Fruit fly (Drosophila melanogaster) whole organism, embryonic: ENCODE results near the gene TotZ.

Experiments
- CG10462 ChIP-seq: fragments of 200-800 bp; sonication (Bioruptor generic); optimal IDR thresholded peaks from 2 replicates; lab custom pipeline; 2016; ENCODE audit warnings: missing biosample characterization, missing genetic modification characterization
- CG11247 ChIP-seq: fragments of 200-800 bp; sonication (Bioruptor generic); IDR thresholded peaks from 2 replicates; pipeline ENCODE4 v1.3.6; 2022; ENCODE audit warnings: missing biosample characterization, missing genetic modification characterization
- CG12071 ChIP-seq: fragments of 200-800 bp; sonication (Bioruptor generic); optimal IDR thresholded peaks from 3 replicates; lab custom pipeline; 2018; ENCODE audit warnings: missing biosample characterization, mild to moderate bottlenecking, missing genetic modification characterization
- CG13287 ChIP-seq: fragments of 200-800 bp; sonication (Bioruptor generic); IDR thresholded peaks from 2 replicates; pipeline ENCODE4 v1.3.6; 2022; ENCODE audit warnings: missing biosample characterization, missing genetic modification characterization; ENCODE audit not compliant: partially characterized antibody
- CG14441 ChIP-seq: fragments of 200-800 bp; sonication (Bioruptor generic); IDR thresholded peaks from 2 replicates; pipeline ENCODE4 v1.3.6; 2022; ENCODE audit warnings: missing biosample characterization, missing genetic modification characterization
- CG17328 ChIP-seq: fragments of 200-800 bp; sonication (Bioruptor generic); IDR thresholded peaks from 2 replicates; pipeline ENCODE4 v1.3.6; 2022; ENCODE audit warnings: missing biosample characterization, missing genetic modification characterization
- CG17612 ChIP-seq: fragments of 200-800 bp; sonication (Bioruptor generic); IDR thresholded peaks from 2 replicates; pipeline ENCODE4 v1.3.6; 2022; ENCODE audit warnings: missing biosample characterization, missing genetic modification characterization
- CG2678 ChIP-seq: fragments of 200-800 bp; sonication (Bioruptor generic); optimal IDR thresholded peaks from 3 replicates; lab custom pipeline; 2019; ENCODE audit warnings: missing biosample characterization, mild to moderate bottlenecking, missing genetic modification characterization, moderate library complexity
- CG2712 ChIP-seq: fragments of 200-800 bp; optimal IDR thresholded peaks from 3 replicates; lab custom pipeline; 2019; ENCODE audit warnings: missing biosample characterization, mild to moderate bottlenecking, missing genetic modification characterization, moderate library complexity
- CG2875 ChIP-seq: fragments of 200-800 bp; sonication (Bioruptor generic); optimal IDR thresholded peaks from 2 replicates; lab custom pipeline; 2017; ENCODE audit warnings: missing biosample characterization, mild to moderate bottlenecking, missing genetic modification characterization, missing genetic modification reagents
- CG30431 ChIP-seq: fragments of 200-800 bp; sonication (Bioruptor generic); optimal IDR thresholded peaks from 2 replicates; lab custom pipeline; 2017; ENCODE audit warnings: missing biosample characterization, missing genetic modification characterization
- CG32532 ChIP-seq: fragments of 200-800 bp; sonication (Bioruptor generic); IDR thresholded peaks from 2 replicates; pipeline ENCODE4 v1.3.6; 2022; ENCODE audit warnings: missing biosample characterization, missing genetic modification characterization
- CG6175 ChIP-seq: fragments of 200-800 bp; sonication (Bioruptor generic); IDR thresholded peaks from 3 replicates; pipeline ENCODE4 v1.3.6; 2022; ENCODE audit warnings: missing biosample characterization, missing genetic modification characterization
- CG7786 ChIP-seq: fragments of 200-800 bp; sonication (Bioruptor generic); optimal IDR thresholded peaks from 2 replicates; lab custom pipeline; 2016; ENCODE audit warnings: missing biosample characterization, missing genetic modification characterization
- CG7839 ChIP-seq: fragments of 200-800 bp; sonication (Bioruptor generic); optimal IDR thresholded peaks from 3 replicates; lab custom pipeline; 2018; ENCODE audit warnings: missing biosample characterization, mild to moderate bottlenecking, missing genetic modification characterization, moderate library complexity
- CG7928 ChIP-seq: fragments of 200-800 bp; sonication (Bioruptor generic); optimal IDR thresholded peaks from 2 replicates; lab custom pipeline; 2017; ENCODE audit warnings: missing biosample characterization, mild to moderate bottlenecking, missing genetic modification characterization
- CG8281 ChIP-seq: fragments of 200-800 bp; sonication (Bioruptor generic); optimal IDR thresholded peaks from 2 replicates; lab custom pipeline; 2018; ENCODE audit warnings: missing biosample characterization, mild to moderate bottlenecking, missing genetic modification characterization, moderate library complexity
- CG8478 ChIP-seq: fragments of >200 bp; optimal IDR thresholded peaks from 2 replicates; lab custom pipeline; 2018
- CG9797 ChIP-seq: fragments of 200-800 bp; sonication (Bioruptor generic); optimal IDR thresholded peaks from 3 replicates; lab custom pipeline; 2018; ENCODE audit warnings: missing biosample characterization, mild to moderate bottlenecking, missing genetic modification characterization
- Doc2 ChIP-seq: fragments of 200-800 bp; sonication (Bioruptor generic); IDR thresholded peaks from 2 replicates; pipeline ENCODE4 v1.3.6; 2022; ENCODE audit warnings: missing biosample characterization, missing genetic modification characterization
- Elba2 ChIP-seq: fragments of 200-800 bp; sonication (Bioruptor generic); optimal IDR thresholded peaks from 3 replicates; lab custom pipeline; 2016; ENCODE audit warnings: missing biosample characterization, missing genetic modification characterization
- Ets65A ChIP-seq: fragments of 200-800 bp; sonication (Bioruptor generic); peaks from one replicate; lab custom pipeline; 2016; ENCODE audit warnings: missing biosample characterization, missing genetic modification characterization
- GATAe ChIP-seq: fragments of 200-800 bp; sonication (Bioruptor generic); conservative IDR thresholded peaks from 2 replicates; pipeline ENCODE4 v1.3.6; 2022; ENCODE audit warnings: missing biosample characterization, missing genetic modification characterization
- HLH54F ChIP-seq: fragments of 200-800 bp; sonication (Bioruptor generic); optimal IDR thresholded peaks from 3 replicates; lab custom pipeline; 2016; ENCODE audit warnings: missing biosample characterization, missing genetic modification characterization
- Hr78 ChIP-seq, 2 experiments: fragments of 200-800 bp in 1 of 2; fragments of >200 bp in 1 of 2; sonication (Bioruptor generic) in 1 of 2; optimal IDR thresholded peaks; 2 replicates each; lab custom pipeline; 2017 to 2019; ENCODE audit warnings: missing biosample characterization in 2 of 2, missing genetic modification characterization in 2 of 2, mild to moderate bottlenecking in 1 of 2, moderate library complexity in 1 of 2
- Mad ChIP-seq: fragments of 200-800 bp; sonication (Bioruptor generic); optimal IDR thresholded peaks from 2 replicates; lab custom pipeline; 2016; ENCODE audit warnings: missing biosample characterization, missing genetic modification characterization
- Rx ChIP-seq: fragments of 200-800 bp; sonication (Bioruptor generic); IDR thresholded peaks from 2 replicates; pipeline ENCODE4 v1.3.6; 2022; ENCODE audit warnings: missing biosample characterization, missing genetic modification characterization
- Ssrp ChIP-seq: fragments of 200-800 bp; sonication (Bioruptor generic); optimal IDR thresholded peaks from 2 replicates; lab custom pipeline; 2018; ENCODE audit warnings: missing biosample characterization, mild to moderate bottlenecking, missing genetic modification characterization, moderate library complexity
- Trl ChIP-seq, 3 experiments: fragments of >200 bp in 2 of 3; fragments of 200-800 bp in 1 of 3; sonication (Bioruptor generic) in 1 of 3; optimal IDR thresholded peaks; 2 replicates in 1 of 3; 3 replicates in 2 of 3; lab custom pipeline; 2016 to 2017; ENCODE audit warnings: missing biosample characterization in 1 of 3, missing genetic modification characterization in 1 of 3
- Xbp1 ChIP-seq: fragments of 200-800 bp; sonication (Bioruptor generic); optimal IDR thresholded peaks from 3 replicates; lab custom pipeline; 2016; ENCODE audit warnings: missing biosample characterization, mild to moderate bottlenecking, missing genetic modification characterization
- br ChIP-seq: fragments of >200 bp; optimal IDR thresholded peaks from 2 replicates; lab custom pipeline; 2017
- crc ChIP-seq: fragments of 200-800 bp; sonication (Bioruptor generic); optimal IDR thresholded peaks from 2 replicates; lab custom pipeline; 2016; ENCODE audit warnings: missing biosample characterization, missing genetic modification characterization
- dan ChIP-seq: fragments of 200-800 bp; sonication (Bioruptor generic); IDR thresholded peaks from 2 replicates; pipeline ENCODE4 v1.3.6; 2022; ENCODE audit warnings: missing biosample characterization, missing genetic modification characterization
- fd96Cb ChIP-seq: fragments of 200-800 bp; sonication (Bioruptor generic); optimal IDR thresholded peaks from 2 replicates; lab custom pipeline; 2018; ENCODE audit warnings: missing biosample characterization, mild to moderate bottlenecking, missing genetic modification characterization, moderate library complexity
- ham ChIP-seq: fragments of 200-800 bp; sonication (Bioruptor generic); IDR thresholded peaks from 2 replicates; pipeline ENCODE4 v1.3.6; 2022; ENCODE audit warnings: missing biosample characterization, missing genetic modification characterization
- hkb ChIP-seq, 2 experiments: fragments of 200-800 bp in 1 of 2; fragments of >200 bp in 1 of 2; sonication (Bioruptor generic) in 1 of 2; IDR thresholded peaks in 1 of 2; optimal IDR thresholded peaks in 1 of 2; 2 replicates each; pipeline versions ENCODE4 v1.3.6 to Lab custom; 2017 to 2022; ENCODE audit warnings: missing biosample characterization in 1 of 2, missing genetic modification characterization in 1 of 2
- lola ChIP-seq, 3 experiments: fragments of >200 bp in 2 of 3; fragments of 200-800 bp in 1 of 3; sonication (Bioruptor generic) in 1 of 3; optimal IDR thresholded peaks; 2 replicates each; lab custom pipeline; 2017 to 2019; ENCODE audit warnings: missing biosample characterization in 3 of 3, missing genetic modification characterization in 3 of 3, mild to moderate bottlenecking in 1 of 3, moderate library complexity in 1 of 3
- mam ChIP-seq: fragments of 200-800 bp; sonication (Bioruptor generic); optimal IDR thresholded peaks from 3 replicates; lab custom pipeline; 2016; ENCODE audit warnings: missing biosample characterization, missing genetic modification characterization
- nom ChIP-seq: fragments of 200-800 bp; sonication (Bioruptor generic); optimal IDR thresholded peaks from 2 replicates; lab custom pipeline; 2017; ENCODE audit warnings: missing biosample characterization, missing genetic modification characterization, mild to moderate bottlenecking, moderate library complexity, missing genetic modification reagents
- rib ChIP-seq: fragments of 200-800 bp; sonication (Bioruptor generic); IDR thresholded peaks from 2 replicates; pipeline ENCODE4 v1.3.6; 2022; ENCODE audit warnings: missing biosample characterization, missing genetic modification characterization
- run ChIP-seq: fragments of 200-800 bp; sonication (Bioruptor generic); optimal IDR thresholded peaks from 3 replicates; lab custom pipeline; 2018; ENCODE audit warnings: missing biosample characterization, mild to moderate bottlenecking, missing genetic modification characterization
- sens-2 ChIP-seq: fragments of 200-800 bp; sonication (Bioruptor generic); IDR thresholded peaks from 2 replicates; pipeline ENCODE4 v1.3.6; 2022; ENCODE audit warnings: missing biosample characterization, missing genetic modification characterization
- slbo ChIP-seq: fragments of 200-800 bp; sonication (Bioruptor generic); IDR thresholded peaks from 2 replicates; pipeline ENCODE4 v1.3.6; 2022; ENCODE audit warnings: missing biosample characterization, missing genetic modification characterization
- stc ChIP-seq: fragments of 200-800 bp; sonication (Bioruptor generic); IDR thresholded peaks from 2 replicates; pipeline ENCODE4 v1.3.6; 2022; ENCODE audit warnings: missing biosample characterization, missing genetic modification characterization
- tap ChIP-seq: fragments of 200-800 bp; optimal IDR thresholded peaks from 3 replicates; lab custom pipeline; 2019; ENCODE audit warnings: missing biosample characterization, mild to moderate bottlenecking, missing genetic modification characterization, moderate library complexity
- tna ChIP-seq: fragments of 200-800 bp; sonication (Bioruptor generic); IDR thresholded peaks from 2 replicates; pipeline ENCODE4 v1.3.6; 2022; ENCODE audit warnings: missing biosample characterization, missing genetic modification characterization; ENCODE audit not compliant: partially characterized antibody
- vvl ChIP-seq: fragments of 200-800 bp; sonication (Bioruptor generic); IDR thresholded peaks from 2 replicates; pipeline ENCODE4 v1.3.6; 2022; ENCODE audit warnings: missing biosample characterization, missing genetic modification characterization
- zen ChIP-seq: fragments of 200-800 bp; sonication (Bioruptor generic); optimal IDR thresholded peaks from 3 replicates; lab custom pipeline; 2018; ENCODE audit warnings: missing biosample characterization, mild to moderate bottlenecking, missing genetic modification characterization, moderate library complexity

Gene TotZ

dm6 chr3R:20877436-20877835, at the start of gene TotZ:
TotZ (plus strand) TSS chr3R:20877736.
- TF ChIP-seq dan (GFP tag; lab: Robert Waterston, UW) (no peak), tna (no peak), CG2875 (GFP tag; lab: Kevin White, UChicago) (no peak), run (tag; lab: Kevin White, UChicago) (no peak), CG8281 (tag; lab: Kevin White, UChicago) (no peak), GATAe (GFP tag; lab: Robert Waterston, UW) (no peak), CG17328 (GFP tag; lab: Robert Waterston, UW) (no peak), Doc2 (GFP tag; lab: Robert Waterston, UW) (no peak), HLH54F (GFP tag; lab: Kevin White, UChicago) (no peak), Hr78 (GFP tag; optimal IDR thresholded peaks at IDR 0.05; lab: Kevin White, UChicago) (no peak), CG30431 (no peak), CG7786 (GFP tag; lab: Kevin White, UChicago) (no peak), slbo (GFP tag; lab: Robert Waterston, UW) (no peak), Mad (no peak), sens-2 (GFP tag; lab: Robert Waterston, UW) (no peak)
- TF ChIP-seq, all 482 proteins: peak for 0

- TF ChIP-seq Elba2: no peak
- TF ChIP-seq CG13287 (GFP tag; lab: Robert Waterston, UW): peak; percentile 11; the same call in 1 of the 2 replicates
- TF ChIP-seq CG2678 (tag; lab: Kevin White, UChicago): no peak
- no peak for TF ChIP-seq lola (GFP tag; optimal IDR thresholded peaks at IDR 0.05; lab: Kevin White, UChicago)
- TF ChIP-seq mam: peak; percentile 24
- no peak for TF ChIP-seq CG9797 (GFP tag; lab: Kevin White, UChicago)
- TF ChIP-seq nom (GFP tag; lab: Kevin White, UChicago): peak; percentile 16
- peak; percentile 5; the same call in 1 of the 2 replicates for TF ChIP-seq CG32532 (GFP tag; lab: Robert Waterston, UW)
- TF ChIP-seq CG7839 (tag; lab: Kevin White, UChicago): no peak
- no peak for TF ChIP-seq Ets65A
- TF ChIP-seq CG17612 (GFP tag; lab: Robert Waterston, UW): no peak
- TF ChIP-seq hkb (optimal IDR thresholded peaks at IDR 0.05; lab: Kevin White, UChicago): no peak
- TF ChIP-seq hkb (GFP tag; IDR thresholded peaks at IDR 0.05; lab: Robert Waterston, UW): no peak
- 0 out of 2 replicates have a peak, but pooled peaks have one; percentile 10 for TF ChIP-seq stc
- TF ChIP-seq Trl (optimal IDR thresholded peaks at IDR 0.05; lab: Kevin White, UChicago): peak; percentile 59 to 63
- no peak for TF ChIP-seq Trl (GFP tag; optimal IDR thresholded peaks at IDR 0.05; lab: Kevin White, UChicago)
- no peak for TF ChIP-seq CG2875 (GFP tag; lab: Kevin White, UChicago)
- no peak for TF ChIP-seq CG10462 (GFP tag; lab: Kevin White, UChicago)
- TF ChIP-seq CG2712: no peak
- no peak for TF ChIP-seq CG6175 (GFP tag; lab: Robert Waterston, UW)
- TF ChIP-seq Rx (GFP tag; lab: Robert Waterston, UW): no peak
- no peak for TF ChIP-seq zen (tag; lab: Kevin White, UChicago)
- no peak; the same call in 1 of the 2 replicates for TF ChIP-seq vvl (GFP tag; lab: Robert Waterston, UW)
- no peak for TF ChIP-seq br
- TF ChIP-seq fd96Cb: no peak
- no peak for TF ChIP-seq CG12071 (GFP tag; lab: Kevin White, UChicago)
- peak; percentile 64 for TF ChIP-seq rib (GFP tag; lab: Robert Waterston, UW)
- TF ChIP-seq crc (GFP tag; lab: Kevin White, UChicago): no peak
- no peak for TF ChIP-seq CG11247 (GFP tag; lab: Robert Waterston, UW)
- TF ChIP-seq ham: no peak
- no peak for TF ChIP-seq tap
- no peak for TF ChIP-seq Xbp1 (GFP tag; lab: Kevin White, UChicago)
- no peak for TF ChIP-seq CG7928
- no peak for TF ChIP-seq CG8478 (lab: Kevin White, UChicago)
- TF ChIP-seq CG14441: 0 out of 2 replicates have a peak, but pooled peaks have one; percentile 36
- no peak for TF ChIP-seq Ssrp
Observed at dm6 chr3R:20828520-20829415, 48.8 kb upstream of the TotZ start.
